Fruit fly (Drosophila melanogaster) whole organism, embryonic: ENCODE measurements around the gene CG10996.
A peak's percentile ranks its signal among the peaks of the same experiment; 100 is the strongest.

Source experiments
- Aef1 ChIP-seq: fragments of 200-800 bp; sonication (Bioruptor generic); IDR thresholded peaks from 3 replicates; pipeline ENCODE4 v1.3.6; 2022; ENCODE audit warnings: missing biosample characterization, missing genetic modification characterization
- CG10366 ChIP-seq: fragments of 200-800 bp; sonication (Bioruptor generic); IDR thresholded peaks from 2 replicates; pipeline ENCODE4 v1.3.6; 2022; ENCODE audit warnings: missing biosample characterization, missing genetic modification characterization
- CG10654 ChIP-seq: fragments of 200-800 bp; sonication (Bioruptor generic); optimal IDR thresholded peaks from 2 replicates; lab custom pipeline; 2016; ENCODE audit warnings: missing biosample characterization, missing genetic modification characterization
- CG10959 ChIP-seq: fragments of 200-800 bp; sonication (Bioruptor generic); IDR thresholded peaks from 2 replicates; pipeline ENCODE4 v1.3.6; 2022; ENCODE audit warnings: missing biosample characterization, missing genetic modification characterization
- CG11695 ChIP-seq: fragments of 200-800 bp; sonication (Bioruptor generic); IDR thresholded peaks from 3 replicates; pipeline ENCODE4 v1.3.6; 2022; ENCODE audit warnings: missing biosample characterization, missing genetic modification characterization
- CG13287 ChIP-seq: fragments of 200-800 bp; sonication (Bioruptor generic); IDR thresholded peaks from 2 replicates; pipeline ENCODE4 v1.3.6; 2022; ENCODE audit warnings: missing biosample characterization, missing genetic modification characterization; ENCODE audit not compliant: partially characterized antibody
- CG13894 ChIP-seq: fragments of 200-800 bp; sonication (Bioruptor generic); optimal IDR thresholded peaks from 3 replicates; lab custom pipeline; 2018; ENCODE audit warnings: missing biosample characterization, mild to moderate bottlenecking, missing genetic modification characterization, moderate library complexity
- CG15011 ChIP-seq: fragments of 200-800 bp; sonication (Bioruptor generic); optimal IDR thresholded peaks from 3 replicates; lab custom pipeline; 2018; ENCODE audit warnings: missing biosample characterization, mild to moderate bottlenecking, missing genetic modification characterization
- CG15269 ChIP-seq: fragments of 200-800 bp; sonication (Bioruptor generic); optimal IDR thresholded peaks from 2 replicates; lab custom pipeline; 2018; ENCODE audit warnings: missing biosample characterization, mild to moderate bottlenecking, missing genetic modification characterization, moderate library complexity
- CG16863 ChIP-seq: fragments of 200-800 bp; sonication (Bioruptor generic); optimal IDR thresholded peaks from 3 replicates; lab custom pipeline; 2016; ENCODE audit warnings: missing biosample characterization, missing genetic modification characterization
- CG18262 ChIP-seq: fragments of 200-800 bp; optimal IDR thresholded peaks from 3 replicates; lab custom pipeline; 2019; ENCODE audit warnings: missing biosample characterization, mild to moderate bottlenecking, missing genetic modification characterization, moderate library complexity
- CG31224 ChIP-seq: fragments of 200-800 bp; sonication (Bioruptor generic); IDR thresholded peaks from 2 replicates; pipeline ENCODE4 v1.3.6; 2022; ENCODE audit warnings: missing biosample characterization, missing genetic modification characterization
- CG31441 ChIP-seq: fragments of 200-800 bp; sonication (Bioruptor generic); IDR thresholded peaks from 2 replicates; pipeline ENCODE4 v1.3.6; 2022; ENCODE audit warnings: missing biosample characterization, missing genetic modification characterization
- CG34422 ChIP-seq: fragments of 200-800 bp; sonication (Bioruptor generic); IDR thresholded peaks from 3 replicates; pipeline ENCODE4 v1.3.6; 2022; ENCODE audit warnings: missing biosample characterization, missing genetic modification characterization
- CG4360 ChIP-seq: fragments of 200-800 bp; sonication (Bioruptor generic); IDR thresholded peaks from 2 replicates; pipeline ENCODE4 v1.3.6; 2022; ENCODE audit warnings: missing biosample characterization, missing genetic modification characterization
- CG5953 ChIP-seq: fragments of 200-800 bp; sonication (Bioruptor generic); IDR thresholded peaks from 2 replicates; pipeline ENCODE4 v1.3.6; 2022; ENCODE audit warnings: missing biosample characterization, missing genetic modification characterization
- CG6272 ChIP-seq: fragments of 200-800 bp; sonication (Bioruptor generic); IDR thresholded peaks from 2 replicates; pipeline ENCODE4 v1.3.6; 2022; ENCODE audit warnings: missing biosample characterization, missing genetic modification characterization
- CG8388 ChIP-seq: fragments of 200-800 bp; sonication (Bioruptor generic); optimal IDR thresholded peaks from 2 replicates; lab custom pipeline; 2019; ENCODE audit warnings: missing biosample characterization, mild to moderate bottlenecking, missing genetic modification characterization, moderate library complexity
- CTCF ChIP-seq: fragments of 200-800 bp; sonication (Bioruptor generic); optimal IDR thresholded peaks from 2 replicates; lab custom pipeline; 2017; ENCODE audit warnings: missing biosample characterization, mild to moderate bottlenecking, missing genetic modification characterization, moderate library complexity
- Fer2 ChIP-seq: fragments of 200-800 bp; sonication (Bioruptor generic); optimal IDR thresholded peaks from 2 replicates; lab custom pipeline; 2018; ENCODE audit warnings: missing biosample characterization, mild to moderate bottlenecking, missing genetic modification characterization, moderate library complexity
- MESR4 ChIP-seq: fragments of 200-800 bp; sonication (Bioruptor generic); optimal IDR thresholded peaks from 2 replicates; lab custom pipeline; 2018; ENCODE audit warnings: missing biosample characterization, mild to moderate bottlenecking, missing genetic modification characterization, moderate library complexity
- Mes4 ChIP-seq: fragments of 200-800 bp; sonication (Bioruptor generic); optimal IDR thresholded peaks from 2 replicates; lab custom pipeline; 2016; ENCODE audit warnings: missing biosample characterization, missing genetic modification characterization
- Opbp ChIP-seq: fragments of 200-800 bp; sonication (Bioruptor generic); IDR thresholded peaks from 3 replicates; pipeline ENCODE4 v1.3.6; 2022; ENCODE audit warnings: missing biosample characterization, missing genetic modification characterization; ENCODE audit not compliant: partially characterized antibody
- PHDP ChIP-seq: fragments of 200-800 bp; sonication (Bioruptor generic); optimal IDR thresholded peaks from 3 replicates; lab custom pipeline; 2018; ENCODE audit warnings: missing biosample characterization, mild to moderate bottlenecking, missing genetic modification characterization, moderate library complexity
- TFAM ChIP-seq: fragments of 200-800 bp; sonication (Bioruptor generic); optimal IDR thresholded peaks from 2 replicates; lab custom pipeline; 2017; ENCODE audit warnings: missing biosample characterization, missing genetic modification characterization, inconsistent platforms
- Taf1 ChIP-seq: fragments of 200-800 bp; sonication (Bioruptor generic); IDR thresholded peaks from 2 replicates; pipeline ENCODE4 v1.3.6; 2022; ENCODE audit warnings: missing biosample characterization, missing genetic modification characterization
- Vsx1 ChIP-seq: fragments of 200-800 bp; sonication (Bioruptor generic); optimal IDR thresholded peaks from 2 replicates; lab custom pipeline; 2017; ENCODE audit warnings: missing biosample characterization, mild to moderate bottlenecking, missing genetic modification characterization, missing genetic modification reagents
- Xbp1 ChIP-seq: fragments of 200-800 bp; sonication (Bioruptor generic); optimal IDR thresholded peaks from 3 replicates; lab custom pipeline; 2016; ENCODE audit warnings: missing biosample characterization, mild to moderate bottlenecking, missing genetic modification characterization
- caup ChIP-seq: fragments of 200-800 bp; sonication (Bioruptor generic); optimal IDR thresholded peaks from 3 replicates; lab custom pipeline; 2017; ENCODE audit warnings: missing biosample characterization, mild to moderate bottlenecking, missing genetic modification characterization, moderate library complexity; ENCODE audit not compliant: severe bottlenecking
- cg ChIP-seq: fragments of 200-800 bp; sonication (Bioruptor generic); optimal IDR thresholded peaks from 3 replicates; lab custom pipeline; 2019; ENCODE audit warnings: missing biosample characterization, mild to moderate bottlenecking, missing genetic modification characterization, moderate library complexity
- dysf ChIP-seq: fragments of 200-800 bp; sonication (Bioruptor generic); IDR thresholded peaks from 3 replicates; pipeline ENCODE4 v1.3.6; 2022; ENCODE audit warnings: missing biosample characterization, missing genetic modification characterization
- esg ChIP-seq: fragments of 200-800 bp; sonication (Bioruptor generic); conservative IDR thresholded peaks from 2 replicates; pipeline ENCODE4 v1.3.6; 2022; ENCODE audit warnings: missing biosample characterization, missing genetic modification characterization
- gsb ChIP-seq: fragments of 200-800 bp; sonication (Bioruptor generic); IDR thresholded peaks from 2 replicates; pipeline ENCODE4 v1.3.6; 2022; ENCODE audit warnings: missing biosample characterization, missing genetic modification characterization
- hb ChIP-seq: fragments of 200-800 bp; sonication (Bioruptor generic); IDR thresholded peaks from 3 replicates; pipeline ENCODE4 v1.3.6; 2022; ENCODE audit warnings: missing biosample characterization, missing genetic modification characterization; ENCODE audit not compliant: partially characterized antibody
- jumu ChIP-seq: fragments of 200-800 bp; sonication (Bioruptor generic); optimal IDR thresholded peaks from 3 replicates; lab custom pipeline; 2016; ENCODE audit warnings: missing biosample characterization, missing genetic modification characterization
- ken ChIP-seq: fragments of 200-800 bp; sonication (Bioruptor generic); IDR thresholded peaks from 3 replicates; pipeline ENCODE4 v1.3.6; 2022; ENCODE audit warnings: missing biosample characterization, missing genetic modification characterization
- kni ChIP-seq: fragments of 200-800 bp; sonication (Bioruptor generic); optimal IDR thresholded peaks from 3 replicates; lab custom pipeline; 2017; ENCODE audit warnings: mild to moderate bottlenecking, missing biosample characterization, missing genetic modification reagents, missing genetic modification characterization
- nom ChIP-seq: fragments of 200-800 bp; sonication (Bioruptor generic); optimal IDR thresholded peaks from 2 replicates; lab custom pipeline; 2017; ENCODE audit warnings: missing biosample characterization, missing genetic modification characterization, mild to moderate bottlenecking, moderate library complexity, missing genetic modification reagents
- pb ChIP-seq: fragments of 200-800 bp; sonication (Bioruptor generic); optimal IDR thresholded peaks from 3 replicates; lab custom pipeline; 2016; ENCODE audit warnings: missing biosample characterization, missing genetic modification characterization
- pros ChIP-seq: fragments of 200-800 bp; sonication (Bioruptor generic); optimal IDR thresholded peaks from 3 replicates; lab custom pipeline; 2019; ENCODE audit warnings: missing biosample characterization, mild to moderate bottlenecking, missing genetic modification characterization, moderate library complexity
- psq ChIP-seq: fragments of 200-800 bp; sonication (Bioruptor generic); optimal IDR thresholded peaks from 2 replicates; lab custom pipeline; 2017; ENCODE audit warnings: missing biosample characterization, missing genetic modification characterization
- row ChIP-seq: fragments of 200-800 bp; sonication (Bioruptor generic); IDR thresholded peaks from 3 replicates; pipeline ENCODE4 v1.3.6; 2022; ENCODE audit warnings: missing biosample characterization, missing genetic modification characterization
- sd ChIP-seq: fragments of 200-800 bp; sonication (Bioruptor generic); optimal IDR thresholded peaks from 3 replicates; lab custom pipeline; 2018; ENCODE audit warnings: missing biosample characterization, mild to moderate bottlenecking, missing genetic modification characterization, moderate library complexity
- shn ChIP-seq: fragments of 200-800 bp; sonication (Bioruptor generic); optimal IDR thresholded peaks from 3 replicates; lab custom pipeline; 2016; ENCODE audit warnings: missing biosample characterization, missing genetic modification characterization
- sima ChIP-seq: fragments of 200-800 bp; sonication (Bioruptor generic); optimal IDR thresholded peaks from 2 replicates; lab custom pipeline; 2016; ENCODE audit warnings: missing biosample characterization, missing genetic modification characterization
- slou ChIP-seq: fragments of 200-800 bp; sonication (Bioruptor generic); optimal IDR thresholded peaks from 3 replicates; lab custom pipeline; 2016; ENCODE audit warnings: missing biosample characterization, missing genetic modification characterization
- sug ChIP-seq: fragments of 200-800 bp; optimal IDR thresholded peaks from 2 replicates; lab custom pipeline; 2019; ENCODE audit warnings: missing biosample characterization, mild to moderate bottlenecking, missing genetic modification characterization, moderate library complexity
- usp ChIP-seq: fragments of >200 bp; optimal IDR thresholded peaks from 2 replicates; lab custom pipeline; 2017; ENCODE audit warnings: missing biosample characterization, missing genetic modification characterization
- yki ChIP-seq: fragments of >200 bp; optimal IDR thresholded peaks from 3 replicates; lab custom pipeline; 2018
- zen2 ChIP-seq: fragments of 200-800 bp; sonication (Bioruptor generic); IDR thresholded peaks from 3 replicates; pipeline ENCODE4 v1.3.6; 2022; ENCODE audit warnings: missing biosample characterization, missing genetic modification characterization; ENCODE audit not compliant: partially characterized antibody
- zf30C ChIP-seq: fragments of 200-800 bp; sonication (Bioruptor generic); optimal IDR thresholded peaks from 3 replicates; lab custom pipeline; 2018; ENCODE audit warnings: missing biosample characterization, mild to moderate bottlenecking, missing genetic modification characterization

Gene CG10996

dm6 chrX:13821039-13821774 is 23.8 kb upstream of the CG10996 start (continued):
- TF ChIP-seq CTCF (GFP tag; lab: Kevin White, UChicago) (no peak), TFAM (no peak), zf30C (GFP tag; lab: Kevin White, UChicago) (peak; percentile 70), CG31441 (0 out of 2 replicates have a peak, but pooled peaks have one; percentile 7), CG8388 (GFP tag; lab: Kevin White, UChicago) (no peak), PHDP (tag; lab: Kevin White, UChicago) (no peak), ken (GFP tag; lab: Robert Waterston, UW) (no peak), cg (peak; percentile 53), dysf (GFP tag; lab: Robert Waterston, UW) (0 out of 3 replicates have a peak, but pooled peaks have one; percentile 5), CG18262 (no peak), CG31224 (GFP tag; lab: Robert Waterston, UW) (no peak), usp (no peak), Aef1 (GFP tag; lab: Robert Waterston, UW) (no peak), Taf1 (GFP tag; lab: Robert Waterston, UW) (no peak), gsb (GFP tag; lab: Robert Waterston, UW) (no peak), Vsx1 (no peak), row (GFP tag; lab: Robert Waterston, UW) (no peak), CG15011 (GFP tag; lab: Kevin White, UChicago) (no peak), zen2 (GFP tag; lab: Robert Waterston, UW) (no peak), esg (GFP tag; lab: Robert Waterston, UW) (no peak), sima (GFP tag; lab: Kevin White, UChicago) (no peak), Fer2 (tag; lab: Kevin White, UChicago) (no peak), slou (GFP tag; lab: Kevin White, UChicago) (no peak), nom (GFP tag; lab: Kevin White, UChicago) (no peak), Xbp1 (no peak), CG6272 (GFP tag; lab: Robert Waterston, UW) (no peak), psq (GFP tag; lab: Kevin White, UChicago) (no peak), yki (no peak), CG10654 (no peak), Mes4 (GFP tag; lab: Kevin White, UChicago) (no peak), CG10366 (GFP tag; lab: Robert Waterston, UW) (no peak), hb (GFP tag; lab: Robert Waterston, UW) (no peak), CG15269 (tag; lab: Kevin White, UChicago) (no peak), jumu (GFP tag; lab: Kevin White, UChicago) (no peak), CG5953 (GFP tag; lab: Robert Waterston, UW) (no peak), MESR4 (no peak), CG13894 (tag; lab: Kevin White, UChicago) (no peak), kni (GFP tag; lab: Kevin White, UChicago) (no peak), CG16863 (GFP tag; lab: Kevin White, UChicago) (no peak), sug (tag; lab: Kevin White, UChicago) (peak; percentile 11), pros (GFP tag; lab: Kevin White, UChicago) (peak; percentile 56), caup (GFP tag; lab: Kevin White, UChicago) (no peak), CG11695 (GFP tag; lab: Robert Waterston, UW) (no peak), CG10959 (GFP tag; lab: Robert Waterston, UW) (no peak), Opbp (no peak), pb (GFP tag; lab: Kevin White, UChicago) (no peak), CG4360 (GFP tag; lab: Robert Waterston, UW) (no peak), shn (no peak), CG34422 (GFP tag; lab: Robert Waterston, UW) (no peak), CG13287 (no peak), sd (tag; lab: Kevin White, UChicago) (peak; percentile 86)
